Worm (Caenorhabditis elegans) whole organism, L3 larva: ENCODE results near the gene cox-11.
A peak's percentile ranks its signal among the peaks of the same experiment; 100 is the strongest.

Experiments used
- ceh-16 ChIP-seq: sonication (generic microtip); optimal IDR thresholded peaks from 2 replicates; lab custom pipeline; 2017; ENCODE audit warnings: missing biosample characterization, missing genetic modification characterization
- egl-27 ChIP-seq: sonication (generic microtip); optimal IDR thresholded peaks from 4 replicates; lab custom pipeline; 2017; ENCODE audit warnings: missing biosample characterization, missing genetic modification reagents, missing genetic modification characterization
- mml-1 ChIP-seq: fragments of 150-350 bp; sonication (generic microtip); optimal IDR thresholded peaks from 3 replicates; lab custom pipeline; 2014; ENCODE audit warnings: missing biosample characterization, missing genetic modification characterization
- nfya-1 ChIP-seq: sonication (generic microtip); optimal IDR thresholded peaks from 2 replicates; lab custom pipeline; 2017; ENCODE audit warnings: missing genetic modification characterization, mild to moderate bottlenecking, missing compliant biosample characterization, antibody characterized with exemption, moderate library complexity; ENCODE audit not compliant: insufficient read depth
- nhr-23 ChIP-seq: fragments of 150-350 bp; optimal IDR thresholded peaks from 2 replicates; lab custom pipeline; 2014; ENCODE audit warnings: missing biosample characterization, missing genetic modification reagents, missing genetic modification characterization
- nhr-76 ChIP-seq: fragments of 150-350 bp; sonication (generic microtip); optimal IDR thresholded peaks from 5 replicates; lab custom pipeline; 2014; ENCODE audit warnings: missing biosample characterization, missing genetic modification characterization
- snpc-4 ChIP-seq: fragments of 150-350 bp; optimal IDR thresholded peaks from 2 replicates; lab custom pipeline; 2014; ENCODE audit warnings: missing biosample characterization, missing genetic modification characterization
- tbx-2 ChIP-seq: sonication (generic microtip); optimal IDR thresholded peaks from 2 replicates; lab custom pipeline; 2016; ENCODE audit warnings: mild to moderate bottlenecking, missing genetic modification characterization, missing compliant biosample characterization
- ztf-11 ChIP-seq: fragments of 150-350 bp; optimal IDR thresholded peaks from 2 replicates; lab custom pipeline; 2014; ENCODE audit warnings: missing biosample characterization, missing genetic modification characterization
- ztf-4 ChIP-seq: fragments of 150-350 bp; optimal IDR thresholded peaks from 2 replicates; lab custom pipeline; 2014; ENCODE audit warnings: missing biosample characterization, missing genetic modification characterization

ce11 chrIV:13231393-13231792, 12.7 kb upstream of the cox-11 start:
- TF ChIP-seq egl-27 (tag; lab: Kevin White, UChicago), result no peak
- TF ChIP-seq nhr-23 (tag; lab: Kevin White, UChicago), result no peak
- TF ChIP-seq ceh-16, result no peak
- TF ChIP-seq mml-1, result no peak
- TF ChIP-seq ztf-11 (tag; lab: Kevin White, UChicago), result no peak
- no peak for TF ChIP-seq tbx-2
- no peak for TF ChIP-seq ztf-4 (tag; lab: Kevin White, UChicago)
- peak; percentile 80 for TF ChIP-seq nfya-1 (tag; lab: Kevin White, UChicago)
- no peak for TF ChIP-seq nhr-76 (tag; lab: Kevin White, UChicago)
- no peak for TF ChIP-seq snpc-4 (tag; lab: Kevin White, UChicago)
